Worm (Caenorhabditis elegans): ENCODE data around the gene sgn-1.

The sgn-1 gene

DNA sequence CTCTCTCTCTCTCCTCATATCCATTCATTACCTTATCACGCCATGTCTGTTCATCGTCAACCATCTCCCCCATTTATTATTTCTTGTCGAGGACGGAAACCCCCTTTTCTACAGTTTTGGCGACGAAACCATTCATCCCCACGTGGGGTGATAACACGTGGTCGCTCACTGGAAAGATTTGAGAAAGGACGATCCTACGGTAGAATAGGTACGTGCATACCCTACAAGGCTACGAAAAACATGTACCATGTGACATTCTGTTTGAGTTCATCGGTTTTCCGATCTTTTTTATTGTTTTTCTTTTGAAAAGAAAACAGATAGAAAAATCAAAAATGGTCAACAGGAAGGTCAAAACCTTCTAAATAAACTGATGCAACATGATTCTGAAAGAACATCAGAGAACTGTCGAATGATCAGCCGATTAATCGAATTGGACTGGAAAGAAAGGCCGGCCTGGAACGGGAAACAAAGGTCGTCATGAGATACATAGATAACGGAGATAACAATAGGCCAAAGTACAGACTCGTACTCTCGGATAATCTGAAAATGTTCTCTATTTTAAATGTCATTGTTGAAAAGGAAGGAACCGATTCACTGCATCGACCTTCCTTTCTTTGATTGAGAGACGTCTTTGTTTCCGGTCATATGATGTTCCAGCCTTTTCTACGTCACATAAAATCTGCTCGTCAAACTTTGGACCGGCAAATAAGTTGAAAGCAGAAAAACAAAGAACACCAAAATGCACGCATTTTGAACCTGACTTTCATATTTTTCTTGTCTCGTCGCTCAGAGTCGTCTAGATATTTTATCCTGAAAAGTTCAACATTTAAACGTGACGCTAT is 41.2 kb downstream of the sgn-1 start (continued):
- TF ChIP-seq mes-2 (tag; optimal IDR thresholded peaks at IDR 0.05; ENCODE audit: poor library complexity, severe bottlenecking) (peak; percentile 15), lin-1 (GFP tag; IDR thresholded peaks at IDR 0.05) (peak; percentile 74), duxl-1 (tag; optimal IDR thresholded peaks at IDR 0.05; ENCODE audit: poor library complexity) (no peak), nhr-42 (GFP tag; IDR thresholded peaks at IDR 0.05) (no peak), arid-1 (GFP tag; conservative IDR thresholded peaks at IDR 0.05) (no peak), nhr-102 (tag; optimal IDR thresholded peaks at IDR 0.05) (peak; percentile 58), F44E2.7 (GFP tag; IDR thresholded peaks at IDR 0.05) (no peak), dve-1 (tag; optimal IDR thresholded peaks at IDR 0.05; ENCODE audit: insufficient read depth) (peak; percentile 68), daf-8 (GFP tag; IDR thresholded peaks at IDR 0.05) (no peak), daf-19 (GFP tag; conservative IDR thresholded peaks at IDR 0.05) (no peak), madf-5 (GFP tag; IDR thresholded peaks at IDR 0.05) (no peak), daf-16 (GFP tag; optimal IDR thresholded peaks at IDR 0.05) (no peak), daf-16 (tag; optimal IDR thresholded peaks at IDR 0.05) (peak; percentile 76), R02D3.7 (tag; optimal IDR thresholded peaks at IDR 0.05) (no peak), Y48G9A.11 (GFP tag; IDR thresholded peaks at IDR 0.05) (no peak), nhr-77 (tag; optimal IDR thresholded peaks at IDR 0.05) (peak; percentile 30), nhr-28 (tag; optimal IDR thresholded peaks at IDR 0.05) (peak; percentile 94), tag-97 (GFP tag; IDR thresholded peaks at IDR 0.05) (no peak), Y105C5A.15 (GFP tag; IDR thresholded peaks at IDR 0.05) (no peak), zfp-2 (tag; optimal IDR thresholded peaks at IDR 0.05) (no peak), mdt-29 (GFP tag; IDR thresholded peaks at IDR 0.05) (peak; percentile 62; the same call in 1 of the 2 replicates), unc-62 (GFP tag; optimal IDR thresholded peaks at IDR 0.05 in 1 of 2) (peak in 1 of 2 experiments; percentile 99), unc-62 (tag; optimal IDR thresholded peaks at IDR 0.05) (no peak), dmd-9 (GFP tag; IDR thresholded peaks at IDR 0.05) (no peak), ceh-82 (tag; optimal IDR thresholded peaks at IDR 0.05) (no peak), ama-1 (optimal IDR thresholded peaks at IDR 0.05) (no peak), lin-38 (GFP tag; IDR thresholded peaks at IDR 0.05) (no peak), dpl-1 (GFP tag; optimal IDR thresholded peaks at IDR 0.05) (peak; percentile 20), hif-1 (tag; optimal IDR thresholded peaks at IDR 0.05) (peak; percentile 11 to 31), ceh-32 (tag; optimal IDR thresholded peaks at IDR 0.05; ENCODE audit: poor library complexity) (no peak), php-3 (GFP tag; IDR thresholded peaks at IDR 0.05) (peak; percentile 59), mep-1 (tag; optimal IDR thresholded peaks at IDR 0.05) (peak; percentile 34), mxl-3 (GFP tag; optimal IDR thresholded peaks at IDR 0.05) (peak; percentile 94), nhr-76 (tag; optimal IDR thresholded peaks at IDR 0.05) (no peak), set-16 (GFP tag; IDR thresholded peaks at IDR 0.05) (no peak), T20F7.1 (GFP tag; optimal IDR thresholded peaks at IDR 0.05) (no peak), ces-1 (GFP tag; optimal IDR thresholded peaks at IDR 0.05) (no peak), tra-1 (GFP tag; IDR thresholded peaks at IDR 0.05) (peak; percentile 77), zip-2 (tag; optimal IDR thresholded peaks at IDR 0.05) (no peak), aha-1 (tag) (peak; percentile 99), unc-130 (GFP tag; optimal IDR thresholded peaks at IDR 0.05) (no peak), rbr-2 (tag; optimal IDR thresholded peaks at IDR 0.05) (peak; percentile 1), lim-7 (GFP tag; IDR thresholded peaks at IDR 0.05) (no peak), fos-1 (tag; optimal IDR thresholded peaks at IDR 0.05) (no peak), saeg-2 (GFP tag; IDR thresholded peaks at IDR 0.05) (no peak), ztf-7 (tag; optimal IDR thresholded peaks at IDR 0.05) (no peak), lin-15B (tag; optimal IDR thresholded peaks at IDR 0.05) (no peak), gei-8 (GFP tag; optimal IDR thresholded peaks at IDR 0.05) (peak; percentile 79), ZK546.5 (tag; optimal IDR thresholded peaks at IDR 0.05) (no peak), ctbp-1 (GFP tag; IDR thresholded peaks at IDR 0.05) (no peak), zfp-3 (GFP tag; conservative IDR thresholded peaks at IDR 0.05) (0 out of 2 replicates have a peak, but pooled peaks have one; percentile 6)
